Fruit fly (Drosophila melanogaster) whole organism, embryonic: ENCODE data around the gene CG43799.

Experiments
- Atf3 ChIP-seq: fragments of 200-800 bp; sonication (Bioruptor generic); optimal IDR thresholded peaks from 3 replicates; lab custom pipeline; 2016; ENCODE audit warnings: missing biosample characterization, missing genetic modification characterization
- CG10565 ChIP-seq: fragments of 200-800 bp; sonication (Bioruptor generic); optimal IDR thresholded peaks from 3 replicates; lab custom pipeline; 2016; ENCODE audit warnings: missing biosample characterization, mild to moderate bottlenecking, missing genetic modification characterization
- CG11723 ChIP-seq: fragments of 200-800 bp; sonication (Bioruptor generic); optimal IDR thresholded peaks from 2 replicates; lab custom pipeline; 2017; ENCODE audit warnings: missing biosample characterization, mild to moderate bottlenecking, missing genetic modification characterization
- CG12071 ChIP-seq: fragments of 200-800 bp; sonication (Bioruptor generic); optimal IDR thresholded peaks from 3 replicates; lab custom pipeline; 2018; ENCODE audit warnings: missing biosample characterization, mild to moderate bottlenecking, missing genetic modification characterization
- CG12104 ChIP-seq: fragments of 200-800 bp; sonication (Bioruptor generic); optimal IDR thresholded peaks from 3 replicates; lab custom pipeline; 2016; ENCODE audit warnings: missing biosample characterization, missing genetic modification characterization
- CG12155 ChIP-seq: fragments of 200-800 bp; sonication (Bioruptor generic); optimal IDR thresholded peaks from 3 replicates; lab custom pipeline; 2016; ENCODE audit warnings: missing biosample characterization, missing genetic modification characterization
- CG12219 ChIP-seq: fragments of 200-800 bp; sonication (Bioruptor generic); optimal IDR thresholded peaks from 3 replicates; lab custom pipeline; 2018; ENCODE audit warnings: missing biosample characterization, mild to moderate bottlenecking, missing genetic modification characterization
- CG13296 ChIP-seq: fragments of 200-800 bp; sonication (Bioruptor generic); optimal IDR thresholded peaks from 3 replicates; lab custom pipeline; 2018; ENCODE audit warnings: missing biosample characterization, mild to moderate bottlenecking, missing genetic modification characterization
- CG13424 ChIP-seq: fragments of 200-800 bp; sonication (Bioruptor generic); optimal IDR thresholded peaks from 2 replicates; lab custom pipeline; 2019; ENCODE audit warnings: missing biosample characterization, mild to moderate bottlenecking, missing genetic modification characterization, moderate library complexity
- CG13775 ChIP-seq: fragments of 200-800 bp; sonication (Bioruptor generic); optimal IDR thresholded peaks from 3 replicates; lab custom pipeline; 2017; ENCODE audit warnings: missing biosample characterization, mild to moderate bottlenecking, missing genetic modification characterization
- CG14860 ChIP-seq: fragments of 200-800 bp; sonication (Bioruptor generic); IDR thresholded peaks from 3 replicates; pipeline ENCODE4 v1.3.6; 2022; ENCODE audit warnings: missing biosample characterization, missing genetic modification characterization; ENCODE audit not compliant: partially characterized antibody
- CG17361 ChIP-seq: fragments of 200-800 bp; sonication (Bioruptor generic); IDR thresholded peaks from 3 replicates; pipeline ENCODE4 v1.3.6; 2022; ENCODE audit warnings: missing biosample characterization, missing genetic modification characterization
- CG17829 ChIP-seq: fragments of 200-800 bp; optimal IDR thresholded peaks from 2 replicates; lab custom pipeline; 2019; ENCODE audit warnings: missing biosample characterization, mild to moderate bottlenecking, missing genetic modification characterization, moderate library complexity
- CG31388 ChIP-seq: fragments of 200-800 bp; sonication (Bioruptor generic); optimal IDR thresholded peaks from 2 replicates; lab custom pipeline; 2016; ENCODE audit warnings: missing biosample characterization, missing genetic modification characterization
- CG3163 ChIP-seq: fragments of 200-800 bp; sonication (Bioruptor generic); optimal IDR thresholded peaks from 3 replicates; lab custom pipeline; 2016; ENCODE audit warnings: missing biosample characterization, missing genetic modification characterization
- CG5953 ChIP-seq: fragments of 200-800 bp; sonication (Bioruptor generic); IDR thresholded peaks from 2 replicates; pipeline ENCODE4 v1.3.6; 2022; ENCODE audit warnings: missing biosample characterization, missing genetic modification characterization
- CG6854 ChIP-seq: fragments of 200-800 bp; sonication (Bioruptor generic); optimal IDR thresholded peaks from 3 replicates; lab custom pipeline; 2017; ENCODE audit warnings: missing biosample characterization, mild to moderate bottlenecking, missing genetic modification characterization
- CG8089 ChIP-seq: fragments of 200-800 bp; sonication (Bioruptor generic); optimal IDR thresholded peaks from 3 replicates; lab custom pipeline; 2016; ENCODE audit warnings: missing biosample characterization, missing genetic modification characterization
- CG8290 ChIP-seq, 3 experiments: fragments of 200-800 bp; sonication (Bioruptor generic); optimal IDR thresholded peaks; 2 replicates each; lab custom pipeline; 2016 to 2019; ENCODE audit warnings: missing biosample characterization in 3 of 3, missing genetic modification characterization in 3 of 3, mild to moderate bottlenecking in 2 of 3, moderate library complexity in 1 of 3
- CG9797 ChIP-seq: fragments of 200-800 bp; sonication (Bioruptor generic); optimal IDR thresholded peaks from 3 replicates; lab custom pipeline; 2018; ENCODE audit warnings: missing biosample characterization, mild to moderate bottlenecking, missing genetic modification characterization
- Dad ChIP-seq: fragments of 200-800 bp; sonication (Bioruptor generic); optimal IDR thresholded peaks from 3 replicates; lab custom pipeline; 2016; ENCODE audit warnings: missing biosample characterization, missing genetic modification characterization
- Hsf ChIP-seq: fragments of 200-800 bp; sonication (Bioruptor generic); optimal IDR thresholded peaks from 3 replicates; lab custom pipeline; 2016; ENCODE audit warnings: missing biosample characterization, missing genetic modification characterization
- Med ChIP-seq: fragments of 200-800 bp; sonication (Bioruptor generic); peaks from one replicate; lab custom pipeline; 2016; ENCODE audit warnings: missing biosample characterization, missing genetic modification characterization, mild to moderate bottlenecking, inconsistent platforms, moderate library complexity
- Opbp ChIP-seq: fragments of 200-800 bp; sonication (Bioruptor generic); IDR thresholded peaks from 3 replicates; pipeline ENCODE4 v1.3.6; 2022; ENCODE audit warnings: missing biosample characterization, missing genetic modification characterization; ENCODE audit not compliant: partially characterized antibody
- Six4 ChIP-seq: fragments of 200-800 bp; sonication (Bioruptor generic); optimal IDR thresholded peaks from 2 replicates; lab custom pipeline; 2016; ENCODE audit warnings: missing biosample characterization, missing genetic modification characterization
- Vsx1 ChIP-seq: fragments of 200-800 bp; sonication (Bioruptor generic); optimal IDR thresholded peaks from 2 replicates; lab custom pipeline; 2017; ENCODE audit warnings: missing biosample characterization, mild to moderate bottlenecking, missing genetic modification characterization, missing genetic modification reagents
- aop ChIP-seq: fragments of 200-800 bp; sonication (Bioruptor generic); IDR thresholded peaks from 2 replicates; pipeline ENCODE4 v1.3.6; 2022; ENCODE audit warnings: missing biosample characterization, missing genetic modification characterization
- ara ChIP-seq: fragments of 200-800 bp; sonication (Bioruptor generic); IDR thresholded peaks from 2 replicates; pipeline ENCODE4 v1.3.6; 2022; ENCODE audit warnings: missing biosample characterization, missing genetic modification characterization
- az2 ChIP-seq: fragments of 200-800 bp; sonication (Bioruptor generic); optimal IDR thresholded peaks from 3 replicates; lab custom pipeline; 2016; ENCODE audit warnings: missing biosample characterization, missing genetic modification characterization
- bowl ChIP-seq: fragments of 200-800 bp; sonication (Bioruptor generic); IDR thresholded peaks from 2 replicates; pipeline ENCODE4 v1.3.6; 2022; ENCODE audit warnings: missing biosample characterization, missing genetic modification characterization
- br ChIP-seq: fragments of >200 bp; optimal IDR thresholded peaks from 2 replicates; lab custom pipeline; 2017
- corto ChIP-seq: fragments of 200-800 bp; sonication (Bioruptor generic); optimal IDR thresholded peaks from 2 replicates; lab custom pipeline; 2016; ENCODE audit warnings: missing biosample characterization, mild to moderate bottlenecking, missing genetic modification characterization, moderate library complexity
- crc ChIP-seq: fragments of 200-800 bp; sonication (Bioruptor generic); optimal IDR thresholded peaks from 2 replicates; lab custom pipeline; 2016; ENCODE audit warnings: missing biosample characterization, missing genetic modification characterization
- croc ChIP-seq: fragments of 200-800 bp; sonication (Bioruptor generic); conservative IDR thresholded peaks from 3 replicates; pipeline ENCODE4 v1.3.6; 2022; ENCODE audit warnings: missing biosample characterization, missing genetic modification characterization
- ewg ChIP-seq: fragments of 200-800 bp; sonication (Bioruptor generic); optimal IDR thresholded peaks from 3 replicates; lab custom pipeline; 2017; ENCODE audit warnings: mild to moderate bottlenecking, missing biosample characterization, missing genetic modification reagents, missing genetic modification characterization
- eyg ChIP-seq: fragments of 200-800 bp; sonication (Bioruptor generic); optimal IDR thresholded peaks from 3 replicates; lab custom pipeline; 2016; ENCODE audit warnings: missing biosample characterization, missing genetic modification characterization
- fd102C ChIP-seq: fragments of 200-800 bp; sonication (Bioruptor generic); optimal IDR thresholded peaks from 2 replicates; lab custom pipeline; 2018; ENCODE audit warnings: missing biosample characterization, mild to moderate bottlenecking, missing genetic modification characterization, moderate library complexity
- grn ChIP-seq: fragments of 200-800 bp; sonication (Bioruptor generic); optimal IDR thresholded peaks from 3 replicates; lab custom pipeline; 2017; ENCODE audit warnings: missing biosample characterization, missing genetic modification characterization
- hbn ChIP-seq: fragments of 200-800 bp; sonication (Bioruptor generic); IDR thresholded peaks from 2 replicates; pipeline ENCODE4 v1.3.6; 2022; ENCODE audit warnings: missing biosample characterization, missing genetic modification characterization; ENCODE audit not compliant: partially characterized antibody
- kah ChIP-seq: fragments of 200-800 bp; sonication (Bioruptor generic); optimal IDR thresholded peaks from 2 replicates; lab custom pipeline; 2018; ENCODE audit warnings: missing biosample characterization, mild to moderate bottlenecking, missing genetic modification characterization
- lov ChIP-seq, 2 experiments: fragments of 200-800 bp in 1 of 2; fragments of >200 bp in 1 of 2; sonication (Bioruptor generic) in 1 of 2; IDR thresholded peaks in 1 of 2; optimal IDR thresholded peaks in 1 of 2; 2 replicates in 1 of 2; 3 replicates in 1 of 2; pipeline versions ENCODE4 v1.3.6 to Lab custom; 2017 to 2022; ENCODE audit warnings: missing biosample characterization in 1 of 2, missing genetic modification characterization in 1 of 2
- mam ChIP-seq: fragments of 200-800 bp; sonication (Bioruptor generic); optimal IDR thresholded peaks from 3 replicates; lab custom pipeline; 2016; ENCODE audit warnings: missing biosample characterization, missing genetic modification characterization
- nau ChIP-seq: fragments of 200-800 bp; sonication (Bioruptor generic); optimal IDR thresholded peaks from 3 replicates; lab custom pipeline; 2017; ENCODE audit warnings: missing biosample characterization, mild to moderate bottlenecking, missing genetic modification characterization, missing genetic modification reagents
- otp ChIP-seq: fragments of 200-800 bp; sonication (Bioruptor generic); IDR thresholded peaks from 3 replicates; pipeline ENCODE4, ENCODE4 v1.3.6; 2022; ENCODE audit warnings: missing biosample characterization, missing genetic modification characterization
- pnt ChIP-seq: fragments of 200-800 bp; sonication (Bioruptor generic); optimal IDR thresholded peaks from 3 replicates; lab custom pipeline; 2016; ENCODE audit warnings: missing biosample characterization, missing genetic modification characterization
- prd ChIP-seq, 3 experiments: fragments of >200 bp in 2 of 3; fragments of 200-800 bp in 1 of 3; sonication (Bioruptor generic) in 1 of 3; optimal IDR thresholded peaks in 2 of 3; IDR thresholded peaks in 1 of 3; 2 replicates in 2 of 3; 3 replicates in 1 of 3; pipeline versions ENCODE4 v1.3.6 to Lab custom; 2017 to 2022; ENCODE audit warnings: missing biosample characterization in 1 of 3, missing genetic modification characterization in 1 of 3
- sens-2 ChIP-seq: fragments of 200-800 bp; sonication (Bioruptor generic); IDR thresholded peaks from 2 replicates; pipeline ENCODE4 v1.3.6; 2022; ENCODE audit warnings: missing biosample characterization, missing genetic modification characterization
- sqz ChIP-seq: fragments of 200-800 bp; sonication (Bioruptor generic); optimal IDR thresholded peaks from 3 replicates; lab custom pipeline; 2018; ENCODE audit warnings: missing biosample characterization, mild to moderate bottlenecking, missing genetic modification characterization
- vvl ChIP-seq: fragments of 200-800 bp; sonication (Bioruptor generic); IDR thresholded peaks from 2 replicates; pipeline ENCODE4 v1.3.6; 2022; ENCODE audit warnings: missing biosample characterization, missing genetic modification characterization
- wdn ChIP-seq: fragments of 200-800 bp; sonication (Bioruptor generic); IDR thresholded peaks from 2 replicates; pipeline ENCODE4 v1.3.6; 2022; ENCODE audit warnings: missing biosample characterization, missing genetic modification characterization
- wor ChIP-seq: fragments of 200-800 bp; sonication (Bioruptor generic); IDR thresholded peaks from 2 replicates; pipeline ENCODE4 v1.3.6; 2022; ENCODE audit warnings: missing biosample characterization, missing genetic modification characterization

Gene CG43799

DNA sequence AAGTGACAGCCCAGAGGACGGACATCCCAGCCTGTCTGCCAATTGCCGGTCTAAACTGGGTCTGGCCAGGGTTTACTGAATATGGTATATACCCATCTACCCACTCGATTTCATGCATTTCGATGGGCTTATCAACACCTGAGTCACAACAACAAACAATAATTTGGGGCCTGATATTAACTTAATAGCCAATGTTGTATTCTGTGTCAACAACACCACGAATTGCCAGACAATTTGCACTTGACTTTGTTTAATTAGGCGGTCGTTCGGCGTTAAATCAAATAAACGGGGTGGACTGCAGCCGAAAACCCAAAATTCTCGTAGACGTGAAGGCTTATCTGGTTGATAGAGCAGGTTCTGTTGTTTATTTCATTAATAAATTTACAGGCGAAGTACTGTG, 11.8 kb downstream of the CG43799 start (continued):
- TF ChIP-seq aop (GFP tag; lab: Robert Waterston, UW) (no peak), Med (GFP tag; lab: Kevin White, UChicago) (peak; percentile 91), CG3163 (GFP tag; lab: Kevin White, UChicago) (no peak), CG8290 (GFP tag; optimal IDR thresholded peaks at IDR 0.05; lab: Kevin White, UChicago) (no peak), CG8290 (tag; optimal IDR thresholded peaks at IDR 0.05; lab: Kevin White, UChicago) (no peak), CG17361 (GFP tag; lab: Robert Waterston, UW) (no peak), croc (GFP tag; lab: Robert Waterston, UW) (no peak), bowl (no peak; the same call in 1 of the 2 replicates), CG17829 (tag; lab: Kevin White, UChicago) (no peak), CG6854 (GFP tag; lab: Kevin White, UChicago) (no peak), wdn (GFP tag; lab: Robert Waterston, UW) (no peak), CG5953 (GFP tag; lab: Robert Waterston, UW) (no peak), eyg (GFP tag; lab: Kevin White, UChicago) (peak; percentile 51), fd102C (GFP tag; lab: Kevin White, UChicago) (no peak), lov (optimal IDR thresholded peaks at IDR 0.05; lab: Kevin White, UChicago) (no peak), lov (GFP tag; IDR thresholded peaks at IDR 0.05; lab: Robert Waterston, UW) (no peak), Dad (GFP tag; lab: Kevin White, UChicago) (no peak), kah (GFP tag; lab: Kevin White, UChicago) (no peak), hbn (no peak), Vsx1 (GFP tag; lab: Kevin White, UChicago) (peak; percentile 57), sqz (no peak), ewg (GFP tag; lab: Kevin White, UChicago) (no peak), CG14860 (GFP tag; lab: Robert Waterston, UW) (no peak), CG13775 (no peak), otp (peak; percentile 53; the same call in 1 of the 3 replicates), wor (no peak), corto (GFP tag; lab: Kevin White, UChicago) (peak; percentile 76), CG9797 (GFP tag; lab: Kevin White, UChicago) (no peak), br (lab: Kevin White, UChicago) (no peak), CG13424 (tag; lab: Kevin White, UChicago) (no peak), CG11723 (GFP tag; lab: Kevin White, UChicago) (no peak), Six4 (GFP tag; lab: Kevin White, UChicago) (no peak), ara (GFP tag; lab: Robert Waterston, UW) (no peak), CG13296 (GFP tag; lab: Kevin White, UChicago) (peak; percentile 68), sens-2 (GFP tag; lab: Robert Waterston, UW) (no peak), prd (optimal IDR thresholded peaks at IDR 0.05; lab: Kevin White, UChicago) (no peak), prd (GFP tag; IDR thresholded peaks at IDR 0.05; lab: Robert Waterston, UW) (no peak), nau (GFP tag; lab: Kevin White, UChicago) (peak; percentile 14), az2 (GFP tag; lab: Kevin White, UChicago) (no peak), grn (no peak), CG10565 (GFP tag; lab: Kevin White, UChicago) (no peak), pnt (GFP tag; lab: Kevin White, UChicago) (no peak), mam (GFP tag; lab: Kevin White, UChicago) (no peak), CG8089 (GFP tag; lab: Kevin White, UChicago) (no peak), CG12155 (GFP tag; lab: Kevin White, UChicago) (no peak), Atf3 (GFP tag; lab: Kevin White, UChicago) (no peak), vvl (no peak), Hsf (GFP tag; lab: Kevin White, UChicago) (no peak), CG31388 (no peak), CG12219 (GFP tag; lab: Kevin White, UChicago) (peak; percentile 10), CG12104 (GFP tag; lab: Kevin White, UChicago) (no peak), Opbp (GFP tag; lab: Robert Waterston, UW) (no peak), crc (GFP tag; lab: Kevin White, UChicago) (peak; percentile 6), CG12071 (GFP tag; lab: Kevin White, UChicago) (peak; percentile 32)
